Fruit fly (Drosophila melanogaster): Measurements from ENCODE around the gene Ostgamma.

DNA sequence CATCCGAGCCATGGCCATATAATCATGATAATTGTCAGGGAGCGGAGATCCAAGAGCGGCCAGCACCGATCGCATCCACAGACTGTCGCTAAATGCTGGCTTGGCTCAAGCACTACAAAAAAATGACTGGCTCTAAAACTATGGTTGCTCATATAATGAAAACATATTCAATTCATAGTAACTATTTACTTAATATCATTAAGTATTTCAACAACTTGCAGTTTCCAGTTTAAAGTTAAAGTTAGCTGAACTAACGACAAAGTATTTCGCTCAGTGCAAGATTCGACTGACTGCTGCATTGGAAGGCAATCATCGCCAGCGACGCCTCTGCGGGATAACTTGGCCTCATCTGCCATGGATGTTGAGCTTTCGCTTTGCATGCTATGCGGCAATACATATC, 37.1 kb downstream of the Ostgamma start:
- TF ChIP-seq psq (optimal IDR thresholded peaks at IDR 0.05), result no peak
- no peak for TF ChIP-seq pan (optimal IDR thresholded peaks at IDR 0.05)
- TF ChIP-seq CG8478 (optimal IDR thresholded peaks at IDR 0.05), result no peak
- no peak for TF ChIP-seq usp (GFP tag; optimal IDR thresholded peaks at IDR 0.05)

Data from whole organism.